Fruit fly (Drosophila melanogaster): ENCODE data around the gene Fer1HCH.

Fer1HCH gene

dm6 chr3R:30413795-30414194 is 25.8 kb upstream of the Fer1HCH start (continued):
- TF ChIP-seq pan (optimal IDR thresholded peaks at IDR 0.05) (no peak), pan (GFP tag; optimal IDR thresholded peaks at IDR 0.05 in 1 of 2, IDR thresholded peaks at IDR 0.05 in 1 of 2) (peak in 1 of 2 experiments; percentile 75), CG16863 (GFP tag; optimal IDR thresholded peaks at IDR 0.05) (peak; percentile 45), Trl (optimal IDR thresholded peaks at IDR 0.05) (no peak), Trl (GFP tag; optimal IDR thresholded peaks at IDR 0.05) (peak; percentile 11), CG17829 (tag; optimal IDR thresholded peaks at IDR 0.05) (peak; percentile 45), cad (GFP tag; optimal IDR thresholded peaks at IDR 0.05) (no peak), Hr51 (GFP tag; optimal IDR thresholded peaks at IDR 0.05) (peak in 1 of 2 experiments; percentile 42), Eip74EF (GFP tag; optimal IDR thresholded peaks at IDR 0.05) (peak in 1 of 2 experiments; percentile 29), PHDP (tag; optimal IDR thresholded peaks at IDR 0.05) (peak; percentile 58), aop (GFP tag; IDR thresholded peaks at IDR 0.05) (no peak), ems (GFP tag; optimal IDR thresholded peaks at IDR 0.05) (peak; percentile 23), CG17186 (GFP tag; optimal IDR thresholded peaks at IDR 0.05) (no peak), Asciz (GFP tag; optimal IDR thresholded peaks at IDR 0.05) (peak; percentile 52), dati (GFP tag; IDR thresholded peaks at IDR 0.05) (no peak), tna (GFP tag; IDR thresholded peaks at IDR 0.05; ENCODE audit: partially characterized antibody) (no peak), CG18011 (GFP tag; optimal IDR thresholded peaks at IDR 0.05) (no peak), crol (GFP tag; IDR thresholded peaks at IDR 0.05) (no peak), tgo (GFP tag; IDR thresholded peaks at IDR 0.05) (peak; percentile 33; the same call in 1 of the 3 replicates), Dip3 (GFP tag; optimal IDR thresholded peaks at IDR 0.05) (no peak), CG5245 (GFP tag; optimal IDR thresholded peaks at IDR 0.05) (peak; percentile 44), Dip2 (GFP tag; IDR thresholded peaks at IDR 0.05) (no peak), lilli (GFP tag; optimal IDR thresholded peaks at IDR 0.05) (no peak), Lhr (GFP tag; optimal IDR thresholded peaks at IDR 0.05) (no peak), CG11456 (GFP tag; IDR thresholded peaks at IDR 0.05) (peak; percentile 61; the same call in 1 of the 3 replicates), CG15514 (GFP tag; optimal IDR thresholded peaks at IDR 0.05) (peak; percentile 14), Deaf1 (tag; optimal IDR thresholded peaks at IDR 0.05) (no peak), ftz-f1 (GFP tag; optimal IDR thresholded peaks at IDR 0.05) (no peak), CG12299 (tag; optimal IDR thresholded peaks at IDR 0.05) (no peak), sens (GFP tag) (peak; percentile 89), CG14050 (GFP tag; IDR thresholded peaks at IDR 0.05) (no peak), kni (GFP tag; optimal IDR thresholded peaks at IDR 0.05) (no peak), Ada2b (GFP tag; IDR thresholded peaks at IDR 0.05) (peak; percentile 38; the same call in 1 of the 2 replicates), CG10209 (GFP tag; optimal IDR thresholded peaks at IDR 0.05) (no peak), kay (GFP tag; optimal IDR thresholded peaks at IDR 0.05) (no peak), Awh (GFP tag; IDR thresholded peaks at IDR 0.05) (peak; percentile 74), Nf-YA (GFP tag; IDR thresholded peaks at IDR 0.05) (no peak), Fer1 (GFP tag; optimal IDR thresholded peaks at IDR 0.05) (peak; percentile 30), Pdp1 (GFP tag; optimal IDR thresholded peaks at IDR 0.05) (peak in 1 of 2 experiments; percentile 61), CG18599 (GFP tag; optimal IDR thresholded peaks at IDR 0.05) (peak; percentile 63), CG6854 (GFP tag; optimal IDR thresholded peaks at IDR 0.05) (no peak), CG13775 (GFP tag; optimal IDR thresholded peaks at IDR 0.05) (no peak), Ets65A (GFP tag) (no peak), repo (GFP tag; optimal IDR thresholded peaks at IDR 0.05) (no peak), CG6813 (GFP tag; optimal IDR thresholded peaks at IDR 0.05) (no peak), CG2129 (GFP tag; IDR thresholded peaks at IDR 0.05; ENCODE audit: partially characterized antibody) (no peak), danr (GFP tag; IDR thresholded peaks at IDR 0.05) (0 out of 2 replicates have a peak, but pooled peaks have one; percentile 16), bigmax (GFP tag; optimal IDR thresholded peaks at IDR 0.05) (no peak), Kr (GFP tag; optimal IDR thresholded peaks at IDR 0.05) (no peak), gem (tag; optimal IDR thresholded peaks at IDR 0.05) (peak; percentile 70), trem (tag; optimal IDR thresholded peaks at IDR 0.05) (peak; percentile 12)
